Worm (Caenorhabditis elegans): Measurements from ENCODE around the gene bpnt-1.

DNA sequence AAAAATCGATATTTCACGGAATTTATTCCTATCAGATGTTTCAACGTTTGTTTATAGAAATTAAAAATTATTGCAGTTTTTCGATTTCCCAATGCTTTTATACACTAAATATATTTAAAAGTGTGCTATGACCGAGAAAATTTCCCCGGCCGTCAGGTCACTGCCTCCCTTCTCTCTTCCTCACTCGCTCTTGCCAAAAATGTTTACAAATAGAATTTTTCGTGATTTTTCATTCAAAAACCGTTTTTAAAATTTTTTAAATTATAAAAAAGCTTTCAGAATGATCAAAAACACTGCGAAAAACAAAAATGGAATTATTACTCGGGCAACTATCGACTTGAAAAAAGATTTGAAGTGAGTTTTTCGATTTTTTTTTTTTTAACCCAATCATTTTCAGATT is 40.8 kb downstream of the bpnt-1 start, which contains the start of the genes T12C9.7 and vps-18:
- TF ChIP-seq unc-39 (tag; optimal IDR thresholded peaks at IDR 0.05), result no peak
- no peak for TF ChIP-seq mdl-1 (tag; optimal IDR thresholded peaks at IDR 0.05)
- no peak for TF ChIP-seq nhr-28 (tag; optimal IDR thresholded peaks at IDR 0.05)
- no peak for TF ChIP-seq skn-1 (tag; optimal IDR thresholded peaks at IDR 0.05)
- no peak for TF ChIP-seq pqm-1 (tag; optimal IDR thresholded peaks at IDR 0.05)
- no peak for TF ChIP-seq ama-1 (optimal IDR thresholded peaks at IDR 0.05)

Data from whole organism, L3 larva.